Worm (Caenorhabditis elegans) whole organism, L4 larva: ENCODE measurements around the gene fubl-2.

Experiments
- cey-2 ChIP-seq: sonication (generic microtip); optimal IDR thresholded peaks from 3 replicates; lab custom pipeline; 2017; ENCODE audit warnings: missing genetic modification characterization, mild to moderate bottlenecking, missing compliant biosample characterization, antibody characterized with exemption, borderline replicate concordance; ENCODE audit not compliant: insufficient read depth
- daf-12 ChIP-seq: fragments of 150-350 bp; optimal IDR thresholded peaks from 2 replicates; lab custom pipeline; 2014; ENCODE audit warnings: missing biosample characterization, missing genetic modification reagents, missing genetic modification characterization

DNA sequence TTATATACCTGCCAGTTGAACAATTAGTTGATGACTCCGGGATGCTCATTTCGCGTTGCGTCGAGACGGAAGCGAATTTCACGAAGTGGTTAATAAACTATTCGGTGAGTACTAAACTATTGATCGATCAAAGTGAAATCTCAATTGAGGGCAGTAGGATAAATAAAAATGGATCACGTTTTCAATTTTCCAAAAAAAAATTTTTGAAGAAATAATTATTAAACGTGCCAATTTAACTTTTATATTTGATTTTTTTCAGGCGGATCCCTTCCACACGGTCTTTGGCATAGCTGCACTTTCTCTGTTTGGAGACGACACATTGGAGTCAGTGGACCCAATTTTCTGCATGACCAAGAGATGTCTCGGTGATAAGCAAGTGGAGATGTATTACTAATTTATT lies 48.5 kb upstream of the fubl-2 start, which contains the start of gene B0280.17:
- TF ChIP-seq daf-12 (tag; lab: Kevin White, UChicago) = no peak
- TF ChIP-seq cey-2 = no peak
